Fruit fly (Drosophila melanogaster) whole organism, embryonic: ENCODE data around the gene CG1074.
A peak's percentile ranks its signal among the peaks of the same experiment; 100 is the strongest.

Experiments used
- Asciz ChIP-seq: fragments of 200-800 bp; sonication (Bioruptor generic); optimal IDR thresholded peaks from 2 replicates; lab custom pipeline; 2017; ENCODE audit warnings: missing biosample characterization, mild to moderate bottlenecking, missing genetic modification characterization, missing genetic modification reagents
- CG12219 ChIP-seq: fragments of 200-800 bp; sonication (Bioruptor generic); optimal IDR thresholded peaks from 3 replicates; lab custom pipeline; 2018; ENCODE audit warnings: missing biosample characterization, mild to moderate bottlenecking, missing genetic modification characterization
- CG14667 ChIP-seq: fragments of 200-800 bp; sonication (Bioruptor generic); IDR thresholded peaks from 2 replicates; pipeline ENCODE4 v1.3.6; 2022; ENCODE audit warnings: missing biosample characterization, missing genetic modification characterization
- CG8388 ChIP-seq: fragments of 200-800 bp; sonication (Bioruptor generic); optimal IDR thresholded peaks from 2 replicates; lab custom pipeline; 2019; ENCODE audit warnings: missing biosample characterization, mild to moderate bottlenecking, missing genetic modification characterization, moderate library complexity
- Doc3 ChIP-seq: fragments of 200-800 bp; sonication (Bioruptor generic); IDR thresholded peaks from 3 replicates; pipeline ENCODE4 v1.3.6; 2022; ENCODE audit warnings: missing biosample characterization, missing genetic modification characterization; ENCODE audit not compliant: partially characterized antibody
- Fer2 ChIP-seq: fragments of 200-800 bp; sonication (Bioruptor generic); optimal IDR thresholded peaks from 2 replicates; lab custom pipeline; 2018; ENCODE audit warnings: missing biosample characterization, mild to moderate bottlenecking, missing genetic modification characterization, moderate library complexity
- TFAM ChIP-seq: fragments of 200-800 bp; sonication (Bioruptor generic); optimal IDR thresholded peaks from 2 replicates; lab custom pipeline; 2017; ENCODE audit warnings: missing biosample characterization, missing genetic modification characterization, inconsistent platforms
- ac ChIP-seq: fragments of 200-800 bp; sonication (Bioruptor generic); optimal IDR thresholded peaks from 3 replicates; lab custom pipeline; 2017; ENCODE audit warnings: missing biosample characterization, mild to moderate bottlenecking, missing genetic modification characterization
- ato ChIP-seq: fragments of 200-800 bp; sonication (Bioruptor generic); IDR thresholded peaks from 2 replicates; pipeline ENCODE4 v1.3.6; 2022; ENCODE audit warnings: missing biosample characterization, missing genetic modification characterization; ENCODE audit not compliant: partially characterized antibody
- h ChIP-seq: fragments of >200 bp; optimal IDR thresholded peaks from 2 replicates; lab custom pipeline; 2017
- odd ChIP-seq: fragments of 200-800 bp; sonication (Bioruptor generic); optimal IDR thresholded peaks from 2 replicates; lab custom pipeline; 2017; ENCODE audit warnings: missing biosample characterization, mild to moderate bottlenecking, missing genetic modification characterization
- pb ChIP-seq: fragments of 200-800 bp; sonication (Bioruptor generic); optimal IDR thresholded peaks from 3 replicates; lab custom pipeline; 2016; ENCODE audit warnings: missing biosample characterization, missing genetic modification characterization

dm6 chr3R:4402884-4403705 lies 30.7 kb upstream of the CG1074 start, which contains the start of gene lost:
- TF ChIP-seq Doc3 (GFP tag; lab: Robert Waterston, UW) (peak; percentile 95), ac (GFP tag; lab: Kevin White, UChicago) (no peak), Asciz (GFP tag; lab: Kevin White, UChicago) (no peak), Fer2 (no peak), ato (GFP tag; lab: Robert Waterston, UW) (peak; percentile 96), h (lab: Kevin White, UChicago) (no peak), odd (GFP tag; lab: Kevin White, UChicago) (no peak), TFAM (GFP tag; lab: Kevin White, UChicago) (no peak), CG8388 (GFP tag; lab: Kevin White, UChicago) (no peak), pb (GFP tag; lab: Kevin White, UChicago) (peak; percentile 3), CG12219 (peak; percentile 1), CG14667 (GFP tag; lab: Robert Waterston, UW) (no peak)
